Worm (Caenorhabditis elegans) whole organism, L4/young adult: ENCODE measurements around the gene nhr-126.

Experiments used
- W03F9.2 ChIP-seq: fragments of 150-350 bp; optimal IDR thresholded peaks from 2 replicates; lab custom pipeline; 2014; ENCODE audit warnings: missing biosample characterization, missing genetic modification characterization
- dao-5 ChIP-seq: sonication (generic microtip); optimal IDR thresholded peaks from 2 replicates; lab custom pipeline; 2016; ENCODE audit warnings: missing genotype, missing genetic modification characterization, moderate library complexity, missing compliant biosample characterization
- him-1 ChIP-seq: sonication (generic microtip); optimal IDR thresholded peaks from 2 replicates; lab custom pipeline; 2016; ENCODE audit warnings: missing genotype, missing genetic modification reagents, missing genetic modification characterization, missing compliant biosample characterization

DNA sequence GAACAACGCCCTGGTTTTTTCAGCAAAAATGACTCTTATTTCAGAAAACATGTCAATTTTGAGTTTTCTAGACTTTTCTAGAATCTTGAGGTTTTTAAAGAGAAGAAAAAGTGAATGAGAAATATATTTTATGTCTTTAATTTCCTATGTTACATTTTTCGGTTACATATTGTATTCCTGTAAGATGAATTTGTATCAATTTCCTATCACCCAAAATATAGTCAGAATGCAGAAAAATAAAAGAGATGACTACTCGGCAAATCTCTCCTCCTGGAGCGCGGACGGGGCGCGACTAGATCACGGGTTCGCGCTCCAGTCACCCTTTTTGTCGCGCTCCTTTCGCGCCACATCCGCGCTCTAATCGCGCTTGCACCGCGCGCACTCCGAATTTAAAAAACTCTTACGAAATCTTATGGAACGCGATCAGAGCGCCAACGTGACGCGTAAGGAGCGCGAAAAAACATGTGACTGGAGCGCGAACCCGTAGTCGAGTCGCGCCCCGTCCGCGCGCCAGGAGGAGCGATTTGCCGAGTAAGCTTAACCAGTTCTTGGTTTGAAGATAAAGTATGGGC, 25.8 kb downstream of the nhr-126 start, which contains the start of gene str-253:
- TF ChIP-seq him-1 (tag; lab: Kevin White, UChicago): no peak
- TF ChIP-seq W03F9.2: no peak
- no peak for TF ChIP-seq dao-5
